Worm (Caenorhabditis elegans) whole organism, midembryonic: ENCODE measurements around the gene cyp-33C7.

Experiments
- T22C8.4 ChIP-seq: fragments of 200-800 bp; sonication (Bioruptor generic); IDR thresholded peaks from 2 replicates; pipeline ENCODE4 v1.3.6; 2022; ENCODE audit warnings: missing genetic modification characterization, missing compliant biosample characterization
- cog-1 ChIP-seq: sonication (generic microtip); optimal IDR thresholded peaks from 2 replicates; lab custom pipeline; 2016; ENCODE audit warnings: missing genetic modification characterization, missing compliant biosample characterization
- flt-1 ChIP-seq: fragments of 200-800 bp; sonication (Bioruptor generic); IDR thresholded peaks from 2 replicates; pipeline ENCODE4 v1.3.6; 2022; ENCODE audit warnings: missing genetic modification characterization, missing compliant biosample characterization
- klf-2 ChIP-seq: fragments of 200-800 bp; sonication (Bioruptor generic); conservative IDR thresholded peaks from 2 replicates; pipeline ENCODE4 v1.3.6; 2022; ENCODE audit warnings: missing genetic modification reagents, missing genetic modification characterization, missing compliant biosample characterization
- med-1 ChIP-seq: sonication (generic microtip); optimal IDR thresholded peaks from 2 replicates; lab custom pipeline; 2017; ENCODE audit warnings: missing genetic modification characterization, mild to moderate bottlenecking, missing compliant biosample characterization, antibody characterized with exemption, missing genetic modification reagents; ENCODE audit not compliant: insufficient read depth
- ref-1 ChIP-seq: fragments of 200-800 bp; sonication (Bioruptor generic); conservative IDR thresholded peaks from 2 replicates; pipeline ENCODE4 v1.3.6; 2022; ENCODE audit warnings: missing genetic modification reagents, missing genetic modification characterization, missing compliant biosample characterization
- ztf-23 ChIP-seq: fragments of 200-800 bp; sonication (Bioruptor generic); IDR thresholded peaks from 2 replicates; pipeline ENCODE4 v1.3.6; 2022; ENCODE audit warnings: missing genetic modification reagents, missing genetic modification characterization, missing compliant biosample characterization
- ztf-29 ChIP-seq: fragments of 200-800 bp; sonication (Bioruptor generic); IDR thresholded peaks from 2 replicates; pipeline ENCODE4 v1.3.6; 2022; ENCODE audit warnings: missing genetic modification reagents, missing genetic modification characterization, missing compliant biosample characterization

- TF ChIP-seq flt-1 (GFP tag; lab: Robert Waterston, UW) (no peak), cog-1 (no peak), T22C8.4 (GFP tag; lab: Robert Waterston, UW) (no peak), ref-1 (GFP tag; lab: Robert Waterston, UW) (no peak), ztf-29 (GFP tag; lab: Robert Waterston, UW) (no peak), med-1 (GFP tag; lab: Kevin White, UChicago) (no peak), ztf-23 (GFP tag; lab: Robert Waterston, UW) (no peak), klf-2 (GFP tag; lab: Robert Waterston, UW) (no peak)
Measured at ce11 chrV:2226903-2227302, 23.4 kb upstream of the cyp-33C7 start, which contains the start of gene nhr-18.
